Worm (Caenorhabditis elegans) whole organism, young adult: ENCODE data around the gene F38B6.2.

ENCODE experiments used
- C06A6.2 ChIP-seq: fragments of 200-800 bp; sonication (Bioruptor generic); conservative IDR thresholded peaks from 2 replicates; pipeline ENCODE4 v1.3.6; 2022; ENCODE audit warnings: missing genetic modification characterization, missing compliant biosample characterization
- F10E7.11 ChIP-seq: sonication (generic microtip); optimal IDR thresholded peaks from 2 replicates; lab custom pipeline; 2017; ENCODE audit warnings: mild to moderate bottlenecking, missing genetic modification characterization, moderate library complexity, missing compliant biosample characterization
- F33H1.4 ChIP-seq: fragments of 200-800 bp; sonication (Bioruptor generic); IDR thresholded peaks from 2 replicates; pipeline ENCODE4 v1.3.6; 2022; ENCODE audit warnings: missing genetic modification reagents, missing genetic modification characterization, missing compliant biosample characterization
- F39B2.1 ChIP-seq: fragments of 200-800 bp; sonication (Bioruptor generic); IDR thresholded peaks from 2 replicates; pipeline ENCODE4 v1.3.6; 2022; ENCODE audit warnings: missing genetic modification reagents, missing genetic modification characterization, missing compliant biosample characterization
- F49E8.2 ChIP-seq: sonication (generic microtip); optimal IDR thresholded peaks from 3 replicates; lab custom pipeline; 2017; ENCODE audit warnings: missing genetic modification characterization, mild to moderate bottlenecking, missing compliant biosample characterization, antibody characterized with exemption, moderate library complexity; ENCODE audit not compliant: insufficient read depth
- F55B11.4 ChIP-seq: sonication (generic microtip); optimal IDR thresholded peaks from 2 replicates; lab custom pipeline; 2016; ENCODE audit warnings: missing compliant biosample characterization, missing genetic modification characterization, borderline replicate concordance; ENCODE audit not compliant: insufficient read depth
- K11D2.4 ChIP-seq: fragments of 200-800 bp; sonication (Bioruptor generic); IDR thresholded peaks from 2 replicates; pipeline ENCODE4 v1.3.6; 2022; ENCODE audit warnings: missing genetic modification reagents, missing genetic modification characterization, missing compliant biosample characterization
- K12H6.12 ChIP-seq: fragments of 200-800 bp; sonication (Bioruptor generic); optimal IDR thresholded peaks from 2 replicates; lab custom pipeline; 2018; ENCODE audit warnings: mild to moderate bottlenecking, missing genetic modification characterization, missing compliant biosample characterization
- T26A5.8 ChIP-seq: sonication (generic microtip); optimal IDR thresholded peaks from 2 replicates; lab custom pipeline; 2016; ENCODE audit warnings: missing genetic modification characterization, missing compliant biosample characterization
- Y53F4B.3 ChIP-seq: fragments of 200-800 bp; sonication (Bioruptor generic); IDR thresholded peaks from 2 replicates; pipeline ENCODE4 v1.3.6; 2022; ENCODE audit warnings: missing genetic modification reagents, missing genetic modification characterization, missing compliant biosample characterization
- Y53G8AR.9 ChIP-seq: fragments of 200-800 bp; sonication (Bioruptor generic); conservative IDR thresholded peaks from 2 replicates; pipeline ENCODE4 v1.3.6; 2022; ENCODE audit warnings: missing genetic modification reagents, missing genetic modification characterization, missing compliant biosample characterization
- Y67H2A.10 ChIP-seq: fragments of 200-800 bp; sonication (Bioruptor generic); conservative IDR thresholded peaks from 2 replicates; pipeline ENCODE4 v1.3.6; 2022; ENCODE audit warnings: missing genetic modification reagents, missing genetic modification characterization, missing compliant biosample characterization
- athp-1 ChIP-seq: sonication (generic microtip); optimal IDR thresholded peaks from 2 replicates; lab custom pipeline; 2017; ENCODE audit warnings: mild to moderate bottlenecking, missing genetic modification characterization, missing compliant biosample characterization
- attf-6 ChIP-seq: fragments of 200-800 bp; sonication (Bioruptor generic); IDR thresholded peaks from 2 replicates; pipeline ENCODE4 v1.3.6; 2022; ENCODE audit warnings: missing genetic modification reagents, missing genetic modification characterization, missing compliant biosample characterization
- ccch-3 ChIP-seq: fragments of 200-800 bp; sonication (Bioruptor generic); optimal IDR thresholded peaks from 2 replicates; lab custom pipeline; 2018; ENCODE audit warnings: mild to moderate bottlenecking, missing genetic modification characterization, missing compliant biosample characterization
- cebp-2 ChIP-seq: fragments of 200-800 bp; sonication (Bioruptor generic); IDR thresholded peaks from 2 replicates; pipeline ENCODE4 v1.3.6; 2022; ENCODE audit warnings: missing genetic modification characterization, missing compliant biosample characterization
- ceh-27 ChIP-seq: fragments of 200-800 bp; sonication (Bioruptor generic); optimal IDR thresholded peaks from 2 replicates; lab custom pipeline; 2018; ENCODE audit warnings: mild to moderate bottlenecking, missing genetic modification characterization, moderate library complexity, missing compliant biosample characterization
- ceh-40 ChIP-seq: fragments of 200-800 bp; sonication (Bioruptor generic); IDR thresholded peaks from 2 replicates; pipeline ENCODE4 v1.3.6; 2022; ENCODE audit warnings: missing genetic modification characterization, missing compliant biosample characterization
- ceh-79 ChIP-seq: sonication (generic microtip); optimal IDR thresholded peaks from 2 replicates; lab custom pipeline; 2017; ENCODE audit warnings: mild to moderate bottlenecking, missing genetic modification characterization, missing compliant biosample characterization
- ceh-91 ChIP-seq: fragments of 200-800 bp; sonication (Bioruptor generic); IDR thresholded peaks from 2 replicates; pipeline ENCODE4 v1.3.6; 2022; ENCODE audit warnings: missing genetic modification reagents, missing genetic modification characterization, missing compliant biosample characterization
- efl-1 ChIP-seq: fragments of 150-350 bp; optimal IDR thresholded peaks from 2 replicates; lab custom pipeline; 2014; ENCODE audit warnings: missing biosample characterization, missing genetic modification reagents, missing genetic modification characterization
- egl-18 ChIP-seq: fragments of 200-800 bp; sonication (Bioruptor generic); IDR thresholded peaks from 2 replicates; pipeline ENCODE4 v1.3.6; 2022; ENCODE audit warnings: missing genetic modification reagents, missing genetic modification characterization, missing compliant biosample characterization
- egl-44 ChIP-seq: fragments of 200-800 bp; sonication (Bioruptor generic); IDR thresholded peaks from 2 replicates; pipeline ENCODE4 v1.3.6; 2022; ENCODE audit warnings: missing genetic modification reagents, missing genetic modification characterization, missing compliant biosample characterization
- ets-4 ChIP-seq: fragments of 200-800 bp; sonication (Bioruptor generic); optimal IDR thresholded peaks from 2 replicates; lab custom pipeline; 2018; ENCODE audit warnings: mild to moderate bottlenecking, missing genetic modification characterization, missing compliant biosample characterization
- gei-17 ChIP-seq: fragments of 200-800 bp; sonication (Bioruptor generic); optimal IDR thresholded peaks from 2 replicates; lab custom pipeline; 2018; ENCODE audit warnings: mild to moderate bottlenecking, missing genetic modification characterization, missing compliant biosample characterization
- him-1 ChIP-seq: sonication (generic microtip); optimal IDR thresholded peaks from 2 replicates; lab custom pipeline; 2016; ENCODE audit warnings: missing genotype, missing genetic modification reagents, missing genetic modification characterization, missing compliant biosample characterization
- hmg-1.2 ChIP-seq: fragments of 200-800 bp; sonication (Bioruptor generic); IDR thresholded peaks from 2 replicates; pipeline ENCODE4 v1.3.6; 2022; ENCODE audit warnings: missing genetic modification reagents, missing genetic modification characterization, missing compliant biosample characterization
- hsf-1 ChIP-seq: fragments of 200-800 bp; sonication (Bioruptor generic); IDR thresholded peaks from 2 replicates; pipeline ENCODE4 v1.3.6; 2022; ENCODE audit warnings: missing genetic modification reagents, missing genetic modification characterization, missing compliant biosample characterization
- lin-40 ChIP-seq: sonication (generic microtip); optimal IDR thresholded peaks from 2 replicates; lab custom pipeline; 2016; ENCODE audit warnings: missing genetic modification characterization, mild to moderate bottlenecking, missing compliant biosample characterization, missing genotype, missing genetic modification reagents
- madf-6 ChIP-seq: fragments of 200-800 bp; sonication (Bioruptor generic); IDR thresholded peaks from 2 replicates; pipeline ENCODE4 v1.3.6; 2022; ENCODE audit warnings: missing genetic modification reagents, missing genetic modification characterization, missing compliant biosample characterization
- mel-28 ChIP-seq: sonication (generic microtip); optimal IDR thresholded peaks from 2 replicates; lab custom pipeline; 2016; ENCODE audit warnings: borderline replicate concordance, mild to moderate bottlenecking, missing genetic modification characterization, missing compliant biosample characterization
- nfyb-1 ChIP-seq: fragments of 200-800 bp; sonication (Bioruptor generic); IDR thresholded peaks from 2 replicates; pipeline ENCODE4 v1.3.6; 2022; ENCODE audit warnings: missing genetic modification reagents, missing genetic modification characterization, missing compliant biosample characterization
- nhr-80 ChIP-seq: sonication (generic microtip); optimal IDR thresholded peaks from 2 replicates; lab custom pipeline; 2016; ENCODE audit warnings: missing genetic modification characterization, missing compliant biosample characterization
- pbrm-1 ChIP-seq: fragments of 200-800 bp; sonication (Bioruptor generic); IDR thresholded peaks from 2 replicates; pipeline ENCODE4 v1.3.6; 2022; ENCODE audit warnings: missing genetic modification reagents, missing genetic modification characterization, missing compliant biosample characterization
- rpc-1 ChIP-seq, 2 experiments: fragments of 150-350 bp in 1 of 2; sonication (generic microtip) in 1 of 2; optimal IDR thresholded peaks; 2 replicates each; lab custom pipeline; 2014 to 2018; ENCODE audit warnings: missing biosample characterization in 1 of 2, missing genetic modification characterization in 1 of 2, missing genetic modification reagents in 1 of 2, missing genotype in 1 of 2
- sdz-38 ChIP-seq: sonication (generic microtip); optimal IDR thresholded peaks from 2 replicates; lab custom pipeline; 2016; ENCODE audit warnings: missing genotype, missing genetic modification characterization, missing compliant biosample characterization
- sea-2 ChIP-seq: fragments of 200-800 bp; sonication (Bioruptor generic); IDR thresholded peaks from 2 replicates; pipeline ENCODE4 v1.3.6; 2022; ENCODE audit warnings: missing genetic modification characterization, missing compliant biosample characterization
- snpc-1.1 ChIP-seq: sonication (generic microtip); optimal IDR thresholded peaks from 2 replicates; lab custom pipeline; 2017; ENCODE audit warnings: missing genetic modification characterization, mild to moderate bottlenecking, missing compliant biosample characterization, antibody characterized with exemption, moderate library complexity, missing genotype, missing genetic modification reagents; ENCODE audit not compliant: insufficient read depth
- somi-1 ChIP-seq: fragments of 200-800 bp; sonication (Bioruptor generic); optimal IDR thresholded peaks from 2 replicates; lab custom pipeline; 2018; ENCODE audit warnings: mild to moderate bottlenecking, missing genetic modification characterization, missing compliant biosample characterization
- ztf-22 ChIP-seq: fragments of 200-800 bp; sonication (Bioruptor generic); optimal IDR thresholded peaks from 2 replicates; lab custom pipeline; 2018; ENCODE audit warnings: mild to moderate bottlenecking, missing genetic modification characterization, moderate library complexity, missing compliant biosample characterization
- ztf-28 ChIP-seq: fragments of 200-800 bp; sonication (Bioruptor generic); IDR thresholded peaks from 2 replicates; pipeline ENCODE4 v1.3.6; 2022; ENCODE audit warnings: missing genetic modification reagents, missing genetic modification characterization, missing compliant biosample characterization
- ztf-3 ChIP-seq: fragments of 200-800 bp; sonication (Bioruptor generic); optimal IDR thresholded peaks from 2 replicates; lab custom pipeline; 2018; ENCODE audit warnings: mild to moderate bottlenecking, missing genetic modification characterization, missing compliant biosample characterization

The F38B6.2 gene

ce11 chrX:6692896-6693295, 5.4 kb upstream of the F38B6.2 start:
- TF ChIP-seq somi-1 (no peak), attf-6 (GFP tag; lab: Robert Waterston, UW) (no peak), ccch-3 (GFP tag; lab: Kevin White, UChicago) (no peak)

ce11 chrX:6693331-6693730, 5.0 kb upstream of the F38B6.2 start, which contains the start of gene F38B6.3:
Gene F38B6.3, plus strand, starts transcription at chrX:6693631.
- TF ChIP-seq hsf-1 (GFP tag; lab: Robert Waterston, UW) (no peak), cebp-2 (GFP tag; lab: Robert Waterston, UW) (no peak), T26A5.8 (tag; lab: Kevin White, UChicago) (no peak), nhr-80 (tag; lab: Kevin White, UChicago) (no peak), nfyb-1 (no peak), F55B11.4 (tag; lab: Kevin White, UChicago) (no peak), ztf-28 (GFP tag; lab: Robert Waterston, UW) (no peak), gei-17 (GFP tag; lab: Kevin White, UChicago) (no peak), F33H1.4 (GFP tag; lab: Robert Waterston, UW) (no peak), F10E7.11 (tag; lab: Kevin White, UChicago) (no peak), C06A6.2 (GFP tag; lab: Robert Waterston, UW) (no peak), snpc-1.1 (tag; lab: Kevin White, UChicago) (no peak), efl-1 (GFP tag; lab: Kevin White, UChicago) (no peak)

- TF ChIP-seq K11D2.4 (GFP tag; lab: Robert Waterston, UW) (0 out of 2 replicates have a peak, but pooled peaks have one; percentile 20), hsf-1 (GFP tag; lab: Robert Waterston, UW) (0 out of 2 replicates have a peak, but pooled peaks have one; percentile 33), sea-2 (GFP tag; lab: Robert Waterston, UW) (0 out of 2 replicates have a peak, but pooled peaks have one; percentile 30), Y53F4B.3 (no peak)
Measured at ce11 chrX:6702249-6702648, 3.9 kb downstream of the F38B6.2 start, which contains the start of gene acr-2. Gene acr-2, plus strand, starts transcription at chrX:6702549.

- TF ChIP-seq egl-18 (GFP tag; lab: Robert Waterston, UW) (no peak), ets-4 (GFP tag; lab: Kevin White, UChicago) (no peak), hmg-1.2 (GFP tag; lab: Robert Waterston, UW) (no peak), somi-1 (no peak), mel-28 (tag; lab: Kevin White, UChicago) (no peak), hsf-1 (GFP tag; lab: Robert Waterston, UW) (no peak), K12H6.12 (tag; lab: Kevin White, UChicago) (no peak), madf-6 (GFP tag; lab: Robert Waterston, UW) (no peak), nfyb-1 (no peak), ceh-27 (GFP tag; lab: Kevin White, UChicago) (no peak)
Measured at ce11 chrX:6705156-6705555, 6.8 kb downstream of the F38B6.2 start.

- TF ChIP-seq him-1 (tag; lab: Kevin White, UChicago) = no peak
- no peak for TF ChIP-seq F39B2.1 (GFP tag; lab: Robert Waterston, UW)
- TF ChIP-seq ceh-40 = no peak
- no peak for TF ChIP-seq egl-44 (GFP tag; lab: Robert Waterston, UW)
- TF ChIP-seq ztf-3 (GFP tag; lab: Kevin White, UChicago) = no peak
- TF ChIP-seq egl-18 (GFP tag; lab: Robert Waterston, UW) = no peak
- TF ChIP-seq sdz-38 (tag; lab: Kevin White, UChicago) = no peak
- no peak for TF ChIP-seq Y53G8AR.9 (GFP tag; lab: Robert Waterston, UW)
- TF ChIP-seq rpc-1 (optimal IDR thresholded peaks at IDR 0.05; lab: Kevin White, UChicago) = no peak
- no peak for TF ChIP-seq rpc-1 (tag; optimal IDR thresholded peaks at IDR 0.05; lab: Kevin White, UChicago)
- no peak for TF ChIP-seq Y67H2A.10 (GFP tag; lab: Robert Waterston, UW)
- TF ChIP-seq ceh-91 (GFP tag; lab: Robert Waterston, UW) = no peak
- no peak for TF ChIP-seq ceh-79 (tag; lab: Kevin White, UChicago)
- no peak for TF ChIP-seq pbrm-1 (GFP tag; lab: Robert Waterston, UW)
- no peak for TF ChIP-seq lin-40
- TF ChIP-seq F49E8.2 (tag; lab: Kevin White, UChicago) = no peak
- no peak for TF ChIP-seq athp-1 (tag; lab: Kevin White, UChicago)
- no peak for TF ChIP-seq ztf-22 (GFP tag; lab: Kevin White, UChicago)
Measured at ce11 chrX:6709238-6709637, 10.9 kb downstream of the F38B6.2 start, which contains the start of gene acr-3. Gene acr-3, plus strand, starts transcription at chrX:6709538.
